Worm (Caenorhabditis elegans) whole organism, L3 larva: ENCODE results near the gene C46C2.3.

Experiments used
- ZK546.5 ChIP-seq: sonication (generic microtip); optimal IDR thresholded peaks from 2 replicates; lab custom pipeline; 2017; ENCODE audit warnings: missing biosample characterization, missing genetic modification characterization
- ceh-9 ChIP-seq: sonication (generic microtip); optimal IDR thresholded peaks from 2 replicates; lab custom pipeline; 2018; ENCODE audit warnings: missing biosample characterization, missing genetic modification characterization
- daf-12 ChIP-seq: fragments of 150-350 bp; optimal IDR thresholded peaks from 2 replicates; lab custom pipeline; 2014; ENCODE audit warnings: missing biosample characterization, missing genetic modification reagents, missing genetic modification characterization
- elt-1 ChIP-seq: fragments of 150-350 bp; optimal IDR thresholded peaks from 2 replicates; lab custom pipeline; 2014; ENCODE audit warnings: missing biosample characterization, missing genetic modification characterization
- fkh-10 ChIP-seq: sonication (generic microtip); optimal IDR thresholded peaks from 2 replicates; lab custom pipeline; 2017; ENCODE audit warnings: missing biosample characterization, missing genetic modification reagents, missing genetic modification characterization
- nfya-1 ChIP-seq: sonication (generic microtip); optimal IDR thresholded peaks from 2 replicates; lab custom pipeline; 2017; ENCODE audit warnings: missing genetic modification characterization, mild to moderate bottlenecking, missing compliant biosample characterization, antibody characterized with exemption, moderate library complexity; ENCODE audit not compliant: insufficient read depth
- unc-62 ChIP-seq: fragments of 150-350 bp; sonication (generic microtip); optimal IDR thresholded peaks from 4 replicates; lab custom pipeline; 2014; ENCODE audit warnings: missing biosample characterization, missing genetic modification reagents, missing genetic modification characterization
- zag-1 ChIP-seq: fragments of 150-350 bp; optimal IDR thresholded peaks from 2 replicates; lab custom pipeline; 2014; ENCODE audit warnings: missing biosample characterization, missing genetic modification characterization

DNA sequence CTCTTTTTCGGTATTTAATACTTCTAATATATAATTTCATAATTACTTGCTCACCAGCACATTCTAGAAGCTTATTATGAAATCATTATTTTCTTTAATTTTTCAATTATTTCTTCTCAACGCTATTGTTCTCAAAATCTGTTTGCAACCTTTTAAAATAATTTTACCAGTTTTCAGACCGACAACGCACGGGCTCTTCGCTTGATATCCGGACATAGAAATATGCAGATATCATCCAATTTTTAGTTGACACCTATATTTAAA, 25.1 kb upstream of the C46C2.3 start, which contains the start of gene wnk-1:
- TF ChIP-seq daf-12 (tag; lab: Kevin White, UChicago) = no peak
- no peak for TF ChIP-seq fkh-10 (GFP tag; lab: Kevin White, UChicago)
- no peak for TF ChIP-seq zag-1 (tag; lab: Kevin White, UChicago)
- no peak for TF ChIP-seq elt-1
- TF ChIP-seq unc-62 (GFP tag; lab: Kevin White, UChicago) = no peak
- no peak for TF ChIP-seq ceh-9 (tag; lab: Kevin White, UChicago)
- TF ChIP-seq nfya-1 = no peak
- TF ChIP-seq ZK546.5 (tag; lab: Kevin White, UChicago) = no peak
